Fruit fly (Drosophila melanogaster): ENCODE results near the gene CG13113.

CG13113 gene

DNA sequence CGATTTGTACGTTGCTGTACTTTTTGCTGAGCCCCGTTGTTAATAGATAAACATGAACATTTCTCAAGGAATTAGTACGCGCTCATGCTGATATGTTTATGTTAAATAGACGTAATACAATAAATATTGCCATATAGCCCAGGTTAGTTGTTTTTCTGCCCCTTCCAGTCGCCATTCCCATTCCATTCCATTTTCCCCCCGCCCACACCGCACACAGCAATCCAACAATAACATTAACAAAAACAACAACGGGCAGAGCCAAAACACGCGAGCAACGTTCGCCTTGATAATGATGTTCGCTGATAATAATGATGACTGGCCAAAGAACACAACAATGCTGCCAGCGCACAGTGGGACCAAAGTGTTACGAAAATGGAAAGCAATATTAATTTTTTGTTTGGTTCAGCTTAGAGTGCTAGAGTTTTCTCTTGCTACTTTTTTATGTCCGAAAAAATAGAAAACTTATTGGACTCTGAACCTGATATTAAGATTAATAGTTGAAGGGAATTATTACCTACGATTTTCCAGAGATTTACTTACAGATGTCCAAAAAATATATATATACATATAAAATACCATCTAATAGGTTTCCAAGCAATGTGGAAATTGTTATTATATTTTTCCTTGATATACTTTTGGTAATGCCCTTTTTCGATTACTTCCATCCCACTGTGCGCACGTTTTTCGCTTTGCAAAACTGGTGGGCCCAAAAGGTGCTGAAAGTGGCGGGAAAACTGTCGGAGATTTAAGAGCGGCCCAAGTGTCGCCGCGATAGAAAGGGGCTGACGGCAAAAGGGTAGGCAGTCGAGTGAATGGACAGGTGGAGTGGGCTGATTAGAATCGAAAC, 25.8 kb downstream of the CG13113 start:
- no peak for TF ChIP-seq cnc (optimal IDR thresholded peaks at IDR 0.05)
- peak; percentile 86 for TF ChIP-seq CG5204 (GFP tag; optimal IDR thresholded peaks at IDR 0.05)
- TF ChIP-seq bab1 (GFP tag; optimal IDR thresholded peaks at IDR 0.05), result peak; percentile 97
- TF ChIP-seq kay (GFP tag; ENCODE audit: borderline replicate concordance), result peak; percentile 89
- TF ChIP-seq CG7101 (tag; optimal IDR thresholded peaks at IDR 0.05), result peak; percentile 91
- peak; percentile 93 for TF ChIP-seq CG33017 (tag; optimal IDR thresholded peaks at IDR 0.05)
- TF ChIP-seq CG14711 (tag; optimal IDR thresholded peaks at IDR 0.05), result peak; percentile 87
- TF ChIP-seq Crg-1 (GFP tag; optimal IDR thresholded peaks at IDR 0.05), result peak; percentile 87
- peak; percentile 93 for TF ChIP-seq CG7045 (GFP tag; optimal IDR thresholded peaks at IDR 0.05)
- TF ChIP-seq ovo (GFP tag; optimal IDR thresholded peaks at IDR 0.05), result peak; percentile 84
- peak; percentile 65 for TF ChIP-seq toe (GFP tag; optimal IDR thresholded peaks at IDR 0.05)
- TF ChIP-seq cic (GFP tag; optimal IDR thresholded peaks at IDR 0.05), result peak; percentile 96
- TF ChIP-seq pad (GFP tag; optimal IDR thresholded peaks at IDR 0.05), result peak; percentile 88
- peak; percentile 78 for TF ChIP-seq Hr96 (GFP tag; optimal IDR thresholded peaks at IDR 0.05)
- TF ChIP-seq CG11617 (GFP tag; optimal IDR thresholded peaks at IDR 0.05), result peak; percentile 97
- peak; percentile 81 for TF ChIP-seq Clk (GFP tag; optimal IDR thresholded peaks at IDR 0.05)
- TF ChIP-seq Mnt (GFP tag; optimal IDR thresholded peaks at IDR 0.05), result peak; percentile 98
- peak; percentile 92 for TF ChIP-seq CG12768 (GFP tag; optimal IDR thresholded peaks at IDR 0.05)
- TF ChIP-seq tj (GFP tag; optimal IDR thresholded peaks at IDR 0.05), result peak; percentile 91
- TF ChIP-seq CG1620 (GFP tag; optimal IDR thresholded peaks at IDR 0.05), result peak; percentile 73

DNA sequence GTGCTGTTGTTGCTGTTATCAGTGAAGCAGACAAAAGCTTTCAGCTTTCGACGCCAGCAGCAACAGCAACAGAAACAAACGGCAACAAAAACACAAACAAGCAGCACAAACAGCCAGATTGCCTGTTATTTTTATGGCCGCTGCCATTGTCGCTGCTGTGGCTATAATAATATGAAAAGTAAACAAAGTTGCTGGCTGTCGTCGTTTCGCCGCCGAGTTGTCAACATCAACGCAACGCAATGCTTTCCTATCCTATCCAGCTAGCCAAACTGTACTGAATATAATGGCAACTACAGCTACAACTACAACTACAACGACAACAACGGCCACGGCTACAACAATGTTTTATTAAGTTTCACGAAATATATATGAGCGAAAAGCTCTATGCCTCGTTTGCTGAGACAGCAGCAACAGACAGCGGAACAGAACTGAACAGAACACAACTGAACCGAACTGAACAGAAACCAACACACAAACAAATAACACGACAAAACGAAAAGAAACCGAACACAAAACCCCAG, 26.8 kb downstream of the CG13113 start:
- TF ChIP-seq bab1 (GFP tag; optimal IDR thresholded peaks at IDR 0.05) (peak; percentile 89), CG7045 (GFP tag; optimal IDR thresholded peaks at IDR 0.05) (peak; percentile 29), CG1620 (GFP tag; optimal IDR thresholded peaks at IDR 0.05) (no peak), kay (GFP tag; ENCODE audit: borderline replicate concordance) (peak; percentile 90), tj (GFP tag; optimal IDR thresholded peaks at IDR 0.05) (peak; percentile 85), Crg-1 (GFP tag; optimal IDR thresholded peaks at IDR 0.05) (peak; percentile 64), CG11617 (GFP tag; optimal IDR thresholded peaks at IDR 0.05) (peak; percentile 8), CG14711 (tag; optimal IDR thresholded peaks at IDR 0.05) (peak; percentile 41), cnc (optimal IDR thresholded peaks at IDR 0.05) (no peak), Clk (GFP tag; optimal IDR thresholded peaks at IDR 0.05) (peak; percentile 27), CG12768 (GFP tag; optimal IDR thresholded peaks at IDR 0.05) (no peak), CG7101 (tag; optimal IDR thresholded peaks at IDR 0.05) (peak; percentile 48), Mnt (GFP tag; optimal IDR thresholded peaks at IDR 0.05) (no peak), toe (GFP tag; optimal IDR thresholded peaks at IDR 0.05) (no peak), ovo (GFP tag; optimal IDR thresholded peaks at IDR 0.05) (peak; percentile 3)

DNA sequence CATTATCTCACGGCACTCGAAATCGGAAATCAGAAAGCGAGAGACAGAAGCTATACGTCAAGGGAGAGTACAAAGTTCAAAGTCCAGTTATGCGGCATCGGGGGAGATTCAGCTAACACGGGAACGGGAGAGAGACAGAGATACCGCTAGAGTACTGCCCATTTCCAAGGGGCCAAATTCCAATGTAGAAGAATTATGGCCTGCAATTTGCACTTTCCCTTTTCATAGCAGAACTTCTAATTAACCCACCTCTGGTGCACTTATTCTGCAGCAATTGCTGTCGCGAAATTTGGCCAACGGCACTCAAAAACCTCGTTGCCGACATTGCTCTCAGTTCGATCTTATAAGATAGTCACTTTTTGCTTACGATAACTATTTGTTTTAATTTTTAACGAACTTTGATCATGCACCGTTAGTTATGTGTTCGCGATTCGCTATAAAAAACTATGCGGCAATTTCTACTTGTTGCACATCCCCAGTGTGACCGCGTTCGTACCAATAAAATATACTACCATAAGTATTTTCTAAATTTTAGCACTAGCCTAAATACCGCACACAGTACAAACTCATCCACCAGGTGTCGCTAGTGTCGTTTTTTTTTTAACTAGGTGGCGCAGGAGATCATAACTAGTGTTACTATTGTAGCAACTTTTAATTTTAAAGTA, 32.4 kb downstream of the CG13113 start, which contains the start of gene Mtpalpha:
TSS of gene Mtpalpha (minus strand) at position 501 of the 665 bp plus-strand sequence.
- TF ChIP-seq cnc (optimal IDR thresholded peaks at IDR 0.05), result no peak
- TF ChIP-seq Hr96 (GFP tag; optimal IDR thresholded peaks at IDR 0.05), result peak; percentile 87
- peak; percentile 37 for TF ChIP-seq CG33017 (tag; optimal IDR thresholded peaks at IDR 0.05)
- TF ChIP-seq kay (GFP tag; ENCODE audit: borderline replicate concordance), result peak; percentile 79
- TF ChIP-seq Mnt (GFP tag; optimal IDR thresholded peaks at IDR 0.05), result peak; percentile 28
- TF ChIP-seq CG7101 (tag; optimal IDR thresholded peaks at IDR 0.05), result peak; percentile 7
- TF ChIP-seq CG12768 (GFP tag; optimal IDR thresholded peaks at IDR 0.05), result peak; percentile 98
- TF ChIP-seq CG1620 (GFP tag; optimal IDR thresholded peaks at IDR 0.05), result peak; percentile 35
- TF ChIP-seq tj (GFP tag; optimal IDR thresholded peaks at IDR 0.05), result peak; percentile 77
- peak; percentile 57 for TF ChIP-seq Crg-1 (GFP tag; optimal IDR thresholded peaks at IDR 0.05)
- TF ChIP-seq bab1 (GFP tag; optimal IDR thresholded peaks at IDR 0.05), result peak; percentile 85
- TF ChIP-seq CG7045 (GFP tag; optimal IDR thresholded peaks at IDR 0.05), result peak; percentile 75
- peak; percentile 15 for TF ChIP-seq pad (GFP tag; optimal IDR thresholded peaks at IDR 0.05)
- TF ChIP-seq cic (GFP tag; optimal IDR thresholded peaks at IDR 0.05), result peak; percentile 36
- no peak for TF ChIP-seq CG14711 (tag; optimal IDR thresholded peaks at IDR 0.05)
- TF ChIP-seq CG5204 (GFP tag; optimal IDR thresholded peaks at IDR 0.05), result peak; percentile 72
- TF ChIP-seq Clk (GFP tag; optimal IDR thresholded peaks at IDR 0.05), result peak; percentile 57
- TF ChIP-seq CG11617 (GFP tag; optimal IDR thresholded peaks at IDR 0.05), result peak; percentile 84
- TF ChIP-seq toe (GFP tag; optimal IDR thresholded peaks at IDR 0.05), result peak; percentile 85
- peak; percentile 48 for TF ChIP-seq ovo (GFP tag; optimal IDR thresholded peaks at IDR 0.05)

DNA sequence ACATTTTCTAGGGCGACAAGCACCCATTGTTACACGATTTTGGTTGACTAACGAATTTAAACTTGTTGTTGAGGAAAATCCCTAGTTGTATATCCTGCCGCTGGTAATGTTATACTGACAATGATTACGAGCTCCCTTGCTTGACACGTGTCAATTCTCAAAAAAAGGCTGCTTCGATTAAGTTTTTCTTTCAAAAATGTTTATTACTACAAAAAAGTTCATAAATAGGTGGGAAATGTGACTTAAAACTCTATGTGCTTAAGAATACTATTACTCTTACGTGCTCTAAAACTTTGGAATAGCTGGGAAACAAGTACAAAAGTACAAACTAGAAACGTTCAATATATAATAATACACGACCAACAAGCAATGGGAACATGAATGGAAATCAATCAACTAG, 35.6 kb downstream of the CG13113 start, which contains the start of gene CG31709:
TSS of gene CG31709 (minus strand) at position 101 of the 400 bp plus-strand sequence.
- TF ChIP-seq cnc (optimal IDR thresholded peaks at IDR 0.05) (no peak), bab1 (GFP tag; optimal IDR thresholded peaks at IDR 0.05) (no peak), CG14711 (tag; optimal IDR thresholded peaks at IDR 0.05) (no peak), CG11617 (GFP tag; optimal IDR thresholded peaks at IDR 0.05) (no peak), CG7101 (tag; optimal IDR thresholded peaks at IDR 0.05) (no peak), CG12768 (GFP tag; optimal IDR thresholded peaks at IDR 0.05) (no peak), CG1620 (GFP tag; optimal IDR thresholded peaks at IDR 0.05) (no peak), tj (GFP tag; optimal IDR thresholded peaks at IDR 0.05) (no peak), CG33017 (tag; optimal IDR thresholded peaks at IDR 0.05) (no peak), Hr96 (GFP tag; optimal IDR thresholded peaks at IDR 0.05) (no peak), CG7045 (GFP tag; optimal IDR thresholded peaks at IDR 0.05) (no peak), Mnt (GFP tag; optimal IDR thresholded peaks at IDR 0.05) (no peak), Clk (GFP tag; optimal IDR thresholded peaks at IDR 0.05) (no peak)

DNA sequence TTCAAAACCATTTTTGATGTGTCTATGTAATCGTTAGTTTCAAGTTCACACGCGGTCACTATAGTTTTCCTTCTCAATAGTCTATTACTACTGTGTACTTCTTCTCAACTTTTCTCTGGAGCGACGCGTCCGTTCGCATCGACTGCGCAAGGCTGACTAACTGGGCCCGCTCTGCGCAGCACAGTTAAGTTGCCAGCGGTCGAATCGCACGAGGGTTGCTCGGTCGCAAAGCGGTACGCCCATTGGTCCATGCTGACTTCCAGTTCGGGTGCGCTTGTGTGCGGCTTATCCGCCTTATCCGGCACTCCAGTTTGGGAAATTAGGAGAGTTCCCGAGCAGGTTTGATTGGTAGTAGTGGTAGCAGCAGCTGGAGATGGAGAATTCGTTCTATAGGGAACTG, 37.6 kb downstream of the CG13113 start, which contains the start of gene gcm:
TSS of gene gcm (minus strand) at position 164 of the 400 bp plus-strand sequence.
- no peak for TF ChIP-seq toe (GFP tag; optimal IDR thresholded peaks at IDR 0.05)
- no peak for TF ChIP-seq CG5204 (GFP tag; optimal IDR thresholded peaks at IDR 0.05)
- no peak for TF ChIP-seq Crg-1 (GFP tag; optimal IDR thresholded peaks at IDR 0.05)
- TF ChIP-seq CG12768 (GFP tag; optimal IDR thresholded peaks at IDR 0.05), result no peak
- no peak for TF ChIP-seq cic (GFP tag; optimal IDR thresholded peaks at IDR 0.05)
